Worm (Caenorhabditis elegans): ENCODE measurements around the gene sri-45.

DNA sequence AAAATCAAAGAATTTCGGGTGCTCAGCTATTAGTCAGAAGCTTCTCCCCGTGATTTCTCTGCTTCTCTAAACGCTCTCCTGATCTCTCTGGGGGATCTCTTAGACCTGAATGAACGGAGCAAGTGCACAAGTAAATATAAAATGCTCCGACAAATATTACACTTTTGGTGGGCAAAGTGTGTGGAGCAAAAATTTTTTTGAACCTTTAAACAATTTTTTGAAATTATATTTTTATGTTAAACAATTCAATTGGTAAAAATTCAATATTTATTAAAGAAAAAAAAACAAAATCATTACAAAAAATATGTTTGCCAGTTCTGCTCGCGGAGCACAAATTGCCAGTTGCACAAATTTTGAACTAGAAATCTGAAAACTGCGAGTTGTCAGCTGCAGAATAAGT is 22.1 kb downstream of the sri-45 start, which contains the start of gene K07E8.6:
- TF ChIP-seq mml-1 (tag; optimal IDR thresholded peaks at IDR 0.05) (no peak), egl-27 (tag; optimal IDR thresholded peaks at IDR 0.05) (no peak), ceh-9 (tag; optimal IDR thresholded peaks at IDR 0.05) (no peak), ama-1 (optimal IDR thresholded peaks at IDR 0.05) (no peak), snpc-4 (tag; optimal IDR thresholded peaks at IDR 0.05) (no peak), tbx-2 (tag; optimal IDR thresholded peaks at IDR 0.05) (no peak), lin-39 (tag; optimal IDR thresholded peaks at IDR 0.05) (no peak), mdl-1 (tag; optimal IDR thresholded peaks at IDR 0.05) (no peak), R02D3.7 (tag; optimal IDR thresholded peaks at IDR 0.05) (no peak), nfya-1 (tag; optimal IDR thresholded peaks at IDR 0.05; ENCODE audit: insufficient read depth) (peak; percentile 26), elt-1 (tag; optimal IDR thresholded peaks at IDR 0.05) (no peak)
